Fruit fly (Drosophila melanogaster) whole organism, embryonic: Measurements from ENCODE around the gene CG43163.
A peak's percentile ranks its signal among the peaks of the same experiment; 100 is the strongest.

Source experiments
- Aef1 ChIP-seq: fragments of 200-800 bp; sonication (Bioruptor generic); IDR thresholded peaks from 3 replicates; pipeline ENCODE4 v1.3.6; 2022; ENCODE audit warnings: missing biosample characterization, missing genetic modification characterization
- C15 ChIP-seq: fragments of 200-800 bp; sonication (Bioruptor generic); IDR thresholded peaks from 3 replicates; pipeline ENCODE4 v1.3.6; 2022; ENCODE audit warnings: missing biosample characterization, missing genetic modification characterization
- CG10321 ChIP-seq: fragments of 200-800 bp; sonication (Bioruptor generic); IDR thresholded peaks from 2 replicates; pipeline ENCODE4 v1.3.6; 2022; ENCODE audit warnings: missing biosample characterization, missing genetic modification characterization
- CG10654 ChIP-seq: fragments of 200-800 bp; sonication (Bioruptor generic); optimal IDR thresholded peaks from 2 replicates; lab custom pipeline; 2016; ENCODE audit warnings: missing biosample characterization, missing genetic modification characterization
- CG10979 ChIP-seq: fragments of 200-800 bp; sonication (Bioruptor generic); optimal IDR thresholded peaks from 2 replicates; lab custom pipeline; 2018; ENCODE audit warnings: missing biosample characterization, mild to moderate bottlenecking, missing genetic modification characterization, moderate library complexity
- CG11085 ChIP-seq: fragments of 200-800 bp; sonication (Bioruptor generic); IDR thresholded peaks from 2 replicates; pipeline ENCODE4 v1.3.6; 2022; ENCODE audit warnings: missing biosample characterization, missing genetic modification characterization
- CG12942 ChIP-seq: fragments of 200-800 bp; sonication (Bioruptor generic); optimal IDR thresholded peaks from 3 replicates; lab custom pipeline; 2016; ENCODE audit warnings: missing biosample characterization, missing genetic modification characterization
- CG15011 ChIP-seq: fragments of 200-800 bp; sonication (Bioruptor generic); optimal IDR thresholded peaks from 3 replicates; lab custom pipeline; 2018; ENCODE audit warnings: missing biosample characterization, mild to moderate bottlenecking, missing genetic modification characterization
- CG1832 ChIP-seq: fragments of 200-800 bp; sonication (Bioruptor generic); optimal IDR thresholded peaks from 2 replicates; lab custom pipeline; 2017; ENCODE audit warnings: missing biosample characterization, mild to moderate bottlenecking, missing genetic modification characterization, inconsistent platforms
- CG18619 ChIP-seq: fragments of 200-800 bp; sonication (Bioruptor generic); optimal IDR thresholded peaks from 3 replicates; lab custom pipeline; 2017; ENCODE audit warnings: missing biosample characterization, mild to moderate bottlenecking, missing genetic modification characterization
- CG2875 ChIP-seq: fragments of 200-800 bp; sonication (Bioruptor generic); optimal IDR thresholded peaks from 2 replicates; lab custom pipeline; 2017; ENCODE audit warnings: missing biosample characterization, mild to moderate bottlenecking, missing genetic modification characterization, missing genetic modification reagents
- CG32772 ChIP-seq: fragments of 200-800 bp; sonication (Bioruptor generic); IDR thresholded peaks from 2 replicates; pipeline ENCODE4 v1.3.6; 2022; ENCODE audit warnings: missing biosample characterization, missing genetic modification characterization
- CG3407 ChIP-seq: fragments of 200-800 bp; sonication (Bioruptor generic); optimal IDR thresholded peaks from 2 replicates; lab custom pipeline; 2018; ENCODE audit warnings: missing biosample characterization, mild to moderate bottlenecking, missing genetic modification characterization
- CG4328 ChIP-seq: fragments of 200-800 bp; sonication (Bioruptor generic); optimal IDR thresholded peaks from 3 replicates; lab custom pipeline; 2017; ENCODE audit warnings: missing biosample characterization, missing genetic modification reagents, missing genetic modification characterization
- CG4707 ChIP-seq: fragments of 200-800 bp; sonication (Bioruptor generic); optimal IDR thresholded peaks from 2 replicates; lab custom pipeline; 2018; ENCODE audit warnings: missing biosample characterization, mild to moderate bottlenecking, missing genetic modification characterization, moderate library complexity
- CG6689 ChIP-seq: fragments of 200-800 bp; sonication (Bioruptor generic); IDR thresholded peaks from 2 replicates; pipeline ENCODE4 v1.3.6; 2022; ENCODE audit warnings: missing biosample characterization, missing genetic modification characterization
- CG7839 ChIP-seq: fragments of 200-800 bp; sonication (Bioruptor generic); optimal IDR thresholded peaks from 3 replicates; lab custom pipeline; 2018; ENCODE audit warnings: missing biosample characterization, mild to moderate bottlenecking, missing genetic modification characterization, moderate library complexity
- CG8765 ChIP-seq: fragments of 200-800 bp; sonication (Bioruptor generic); IDR thresholded peaks from 2 replicates; pipeline ENCODE4 v1.3.6; 2022; ENCODE audit warnings: missing biosample characterization, missing genetic modification characterization
- CHES-1-like ChIP-seq: fragments of 200-800 bp; sonication (Bioruptor generic); optimal IDR thresholded peaks from 2 replicates; lab custom pipeline; 2016; ENCODE audit warnings: missing biosample characterization, missing genetic modification characterization
- Deaf1 ChIP-seq: fragments of 200-800 bp; optimal IDR thresholded peaks from 3 replicates; lab custom pipeline; 2019; ENCODE audit warnings: missing biosample characterization, mild to moderate bottlenecking, missing genetic modification characterization, moderate library complexity
- Fer2 ChIP-seq: fragments of 200-800 bp; sonication (Bioruptor generic); optimal IDR thresholded peaks from 2 replicates; lab custom pipeline; 2018; ENCODE audit warnings: missing biosample characterization, mild to moderate bottlenecking, missing genetic modification characterization, moderate library complexity
- HLH54F ChIP-seq: fragments of 200-800 bp; sonication (Bioruptor generic); optimal IDR thresholded peaks from 3 replicates; lab custom pipeline; 2016; ENCODE audit warnings: missing biosample characterization, missing genetic modification characterization
- Hey ChIP-seq: fragments of 200-800 bp; sonication (Bioruptor generic); optimal IDR thresholded peaks from 3 replicates; lab custom pipeline; 2018; ENCODE audit warnings: missing biosample characterization, mild to moderate bottlenecking, missing genetic modification characterization
- Hmr ChIP-seq: fragments of 200-800 bp; sonication (Bioruptor generic); optimal IDR thresholded peaks from 3 replicates; lab custom pipeline; 2017; ENCODE audit warnings: mild to moderate bottlenecking, missing biosample characterization, missing genetic modification reagents, missing genetic modification characterization
- Mad ChIP-seq: fragments of 200-800 bp; sonication (Bioruptor generic); optimal IDR thresholded peaks from 2 replicates; lab custom pipeline; 2016; ENCODE audit warnings: missing biosample characterization, missing genetic modification characterization
- Mes4 ChIP-seq: fragments of 200-800 bp; sonication (Bioruptor generic); optimal IDR thresholded peaks from 2 replicates; lab custom pipeline; 2016; ENCODE audit warnings: missing biosample characterization, missing genetic modification characterization
- Oli ChIP-seq: fragments of 200-800 bp; sonication (Bioruptor generic); optimal IDR thresholded peaks from 2 replicates; lab custom pipeline; 2018; ENCODE audit warnings: missing biosample characterization, mild to moderate bottlenecking, missing genetic modification characterization, moderate library complexity
- Rx ChIP-seq: fragments of 200-800 bp; sonication (Bioruptor generic); IDR thresholded peaks from 2 replicates; pipeline ENCODE4 v1.3.6; 2022; ENCODE audit warnings: missing biosample characterization, missing genetic modification characterization
- ab ChIP-seq: fragments of 200-800 bp; sonication (Bioruptor generic); optimal IDR thresholded peaks from 2 replicates; lab custom pipeline; 2016; ENCODE audit warnings: missing biosample characterization, missing genetic modification characterization
- ash1 ChIP-seq: fragments of 200-800 bp; sonication (Bioruptor generic); optimal IDR thresholded peaks from 2 replicates; lab custom pipeline; 2018; ENCODE audit warnings: missing biosample characterization, mild to moderate bottlenecking, missing genetic modification characterization
- bsh ChIP-seq, 2 experiments: fragments of 200-800 bp; sonication (Bioruptor generic); optimal IDR thresholded peaks; 2 replicates each; lab custom pipeline; 2017 to 2018; ENCODE audit warnings: mild to moderate bottlenecking in 2 of 2, missing biosample characterization in 2 of 2, missing genetic modification characterization in 2 of 2, moderate library complexity in 1 of 2
- btn ChIP-seq: fragments of 200-800 bp; sonication (Bioruptor generic); optimal IDR thresholded peaks from 2 replicates; lab custom pipeline; 2016; ENCODE audit warnings: missing biosample characterization, missing genetic modification characterization
- cg ChIP-seq: fragments of 200-800 bp; sonication (Bioruptor generic); optimal IDR thresholded peaks from 3 replicates; lab custom pipeline; 2019; ENCODE audit warnings: missing biosample characterization, mild to moderate bottlenecking, missing genetic modification characterization, moderate library complexity
- chif ChIP-seq, 2 experiments: fragments of 200-800 bp; sonication (Bioruptor generic); optimal IDR thresholded peaks; 3 replicates each; lab custom pipeline; 2016; ENCODE audit warnings: missing biosample characterization in 2 of 2, missing genetic modification characterization in 2 of 2
- croc ChIP-seq: fragments of 200-800 bp; sonication (Bioruptor generic); conservative IDR thresholded peaks from 3 replicates; pipeline ENCODE4 v1.3.6; 2022; ENCODE audit warnings: missing biosample characterization, missing genetic modification characterization
- fd64A ChIP-seq: fragments of 200-800 bp; sonication (Bioruptor generic); optimal IDR thresholded peaks from 3 replicates; lab custom pipeline; 2018; ENCODE audit warnings: missing biosample characterization, mild to moderate bottlenecking, missing genetic modification characterization
- hkb ChIP-seq, 2 experiments: fragments of 200-800 bp in 1 of 2; fragments of >200 bp in 1 of 2; sonication (Bioruptor generic) in 1 of 2; IDR thresholded peaks in 1 of 2; optimal IDR thresholded peaks in 1 of 2; 2 replicates each; pipeline versions ENCODE4 v1.3.6 to Lab custom; 2017 to 2022; ENCODE audit warnings: missing biosample characterization in 1 of 2, missing genetic modification characterization in 1 of 2
- hth ChIP-seq: fragments of >200 bp; optimal IDR thresholded peaks from 2 replicates; lab custom pipeline; 2017; ENCODE audit warnings: inconsistent platforms
- jumu ChIP-seq: fragments of 200-800 bp; sonication (Bioruptor generic); optimal IDR thresholded peaks from 3 replicates; lab custom pipeline; 2016; ENCODE audit warnings: missing biosample characterization, missing genetic modification characterization
- lov ChIP-seq, 2 experiments: fragments of 200-800 bp in 1 of 2; fragments of >200 bp in 1 of 2; sonication (Bioruptor generic) in 1 of 2; IDR thresholded peaks in 1 of 2; optimal IDR thresholded peaks in 1 of 2; 2 replicates in 1 of 2; 3 replicates in 1 of 2; pipeline versions ENCODE4 v1.3.6 to Lab custom; 2017 to 2022; ENCODE audit warnings: missing biosample characterization in 1 of 2, missing genetic modification characterization in 1 of 2
- mld ChIP-seq: fragments of 200-800 bp; sonication (Bioruptor generic); IDR thresholded peaks from 3 replicates; pipeline ENCODE4 v1.3.6; 2022; ENCODE audit warnings: missing biosample characterization, missing genetic modification characterization; ENCODE audit not compliant: partially characterized antibody
- org-1 ChIP-seq: fragments of 200-800 bp; sonication (Bioruptor generic); optimal IDR thresholded peaks from 2 replicates; lab custom pipeline; 2017; ENCODE audit warnings: missing biosample characterization, missing genetic modification characterization
- schlank ChIP-seq: fragments of 200-800 bp; sonication (Bioruptor generic); optimal IDR thresholded peaks from 2 replicates; lab custom pipeline; 2018; ENCODE audit warnings: missing biosample characterization, mild to moderate bottlenecking, missing genetic modification characterization
- shn ChIP-seq: fragments of 200-800 bp; sonication (Bioruptor generic); optimal IDR thresholded peaks from 3 replicates; lab custom pipeline; 2016; ENCODE audit warnings: missing biosample characterization, missing genetic modification characterization
- tin ChIP-seq: fragments of 200-800 bp; sonication (Bioruptor generic); optimal IDR thresholded peaks from 3 replicates; lab custom pipeline; 2016; ENCODE audit warnings: missing biosample characterization, missing genetic modification characterization
- tna ChIP-seq: fragments of 200-800 bp; sonication (Bioruptor generic); IDR thresholded peaks from 2 replicates; pipeline ENCODE4 v1.3.6; 2022; ENCODE audit warnings: missing biosample characterization, missing genetic modification characterization; ENCODE audit not compliant: partially characterized antibody
- unpg ChIP-seq: fragments of 200-800 bp; sonication (Bioruptor generic); optimal IDR thresholded peaks from 3 replicates; lab custom pipeline; 2018; ENCODE audit warnings: missing biosample characterization, mild to moderate bottlenecking, missing genetic modification characterization, moderate library complexity

Gene CG43163

DNA sequence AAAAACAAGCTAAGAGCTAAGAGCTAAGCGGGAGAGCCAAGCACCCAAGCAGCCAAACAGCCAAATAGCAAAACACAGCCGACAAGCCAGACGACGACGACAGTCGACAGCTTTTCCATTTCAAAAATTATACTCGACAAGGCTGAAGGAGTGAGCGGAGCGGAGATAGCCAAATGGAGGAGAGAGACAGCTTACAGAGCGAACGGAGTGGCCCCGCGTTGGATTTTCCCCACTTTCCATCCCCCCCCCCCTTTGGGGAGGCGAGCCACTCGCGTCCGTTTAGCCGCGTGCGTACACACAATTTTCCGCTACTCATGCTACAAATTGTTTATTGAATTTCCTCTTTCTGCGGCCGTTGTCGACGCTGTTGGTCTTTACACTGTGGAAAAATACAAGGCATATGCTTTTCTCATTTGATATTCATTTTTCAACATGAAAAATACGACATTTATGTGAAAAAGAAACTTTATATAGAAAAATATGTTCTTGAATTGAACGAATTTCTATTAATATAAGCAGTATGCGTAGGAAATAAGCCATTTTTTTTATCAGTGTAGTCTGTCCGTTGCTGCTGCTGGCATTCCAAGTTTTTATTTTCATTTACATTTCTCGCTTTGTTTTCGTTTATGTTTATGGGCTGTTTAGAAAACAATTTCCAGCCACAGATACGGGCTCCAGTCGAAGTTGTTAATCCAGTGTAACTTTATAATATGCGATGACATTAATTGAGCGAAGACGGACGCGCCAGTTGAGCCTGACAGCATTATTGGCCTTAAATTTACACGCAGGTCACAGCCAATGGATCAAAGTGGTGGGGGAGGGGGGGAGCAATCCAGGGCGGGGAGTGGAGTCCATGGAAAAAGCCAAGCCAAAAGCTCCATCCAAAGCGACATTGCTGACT is 48.8 kb downstream of the CG43163 start (continued):
- TF ChIP-seq CG1832 (GFP tag; lab: Kevin White, UChicago) (peak; percentile 68), CG12942 (GFP tag; lab: Kevin White, UChicago) (peak; percentile 98), CG6689 (peak; percentile 98), CG10979 (peak; percentile 99), Aef1 (GFP tag; lab: Robert Waterston, UW) (peak; percentile 95), Mad (GFP tag; lab: Kevin White, UChicago) (peak; percentile 97), CG7839 (tag; lab: Kevin White, UChicago) (peak; percentile 99), mld (GFP tag; lab: Robert Waterston, UW) (0 out of 3 replicates have a peak, but pooled peaks have one; percentile 22), Deaf1 (peak; percentile 86), CG2875 (GFP tag; lab: Kevin White, UChicago) (peak; percentile 99), ab (GFP tag; lab: Kevin White, UChicago) (peak; percentile 87), C15 (GFP tag; lab: Robert Waterston, UW) (peak; percentile 94), CG10654 (GFP tag; lab: Kevin White, UChicago) (peak; percentile 98), Rx (peak; percentile 91), org-1 (GFP tag; lab: Kevin White, UChicago) (peak; percentile 98), croc (GFP tag; lab: Robert Waterston, UW) (peak; percentile 98), fd64A (GFP tag; lab: Kevin White, UChicago) (peak; percentile 99), CG11085 (GFP tag; lab: Robert Waterston, UW) (peak; percentile 92), chif (GFP tag; optimal IDR thresholded peaks at IDR 0.05; lab: Kevin White, UChicago) (peak; percentile 97 to 98), ash1 (GFP tag; lab: Kevin White, UChicago) (peak; percentile 74), CG10321 (GFP tag; lab: Robert Waterston, UW) (peak; percentile 81), Mes4 (peak; percentile 98), CG8765 (GFP tag; lab: Robert Waterston, UW) (peak; percentile 90), btn (GFP tag; lab: Kevin White, UChicago) (peak; percentile 96), Hmr (GFP tag; lab: Kevin White, UChicago) (peak; percentile 98), Fer2 (tag; lab: Kevin White, UChicago) (peak; percentile 89), CG32772 (GFP tag; lab: Robert Waterston, UW) (peak; percentile 98), HLH54F (peak; percentile 95), Oli (tag; lab: Kevin White, UChicago) (peak; percentile 99), CG18619 (GFP tag; lab: Kevin White, UChicago) (peak; percentile 98), cg (GFP tag; lab: Kevin White, UChicago) (no peak), lov (optimal IDR thresholded peaks at IDR 0.05; lab: Kevin White, UChicago) (no peak), lov (GFP tag; IDR thresholded peaks at IDR 0.05; lab: Robert Waterston, UW) (peak; percentile 98), bsh (GFP tag; optimal IDR thresholded peaks at IDR 0.05; lab: Kevin White, UChicago) (peak; percentile 82 to 100), CG15011 (GFP tag; lab: Kevin White, UChicago) (peak; percentile 97), tna (GFP tag; lab: Robert Waterston, UW) (no peak), CHES-1-like (GFP tag; lab: Kevin White, UChicago) (peak; percentile 96), hkb (optimal IDR thresholded peaks at IDR 0.05; lab: Kevin White, UChicago) (no peak), hkb (GFP tag; IDR thresholded peaks at IDR 0.05; lab: Robert Waterston, UW) (peak; percentile 99), CG4328 (GFP tag; lab: Kevin White, UChicago) (peak; percentile 95), CG4707 (GFP tag; lab: Kevin White, UChicago) (peak; percentile 96), hth (lab: Kevin White, UChicago) (no peak), unpg (GFP tag; lab: Kevin White, UChicago) (peak; percentile 99), shn (GFP tag; lab: Kevin White, UChicago) (peak; percentile 95), jumu (GFP tag; lab: Kevin White, UChicago) (peak; percentile 97), Hey (peak; percentile 80), CG3407 (GFP tag; lab: Kevin White, UChicago) (peak; percentile 98), schlank (tag; lab: Kevin White, UChicago) (peak; percentile 92), tin (GFP tag; lab: Kevin White, UChicago) (peak; percentile 99)
